Fruit fly (Drosophila melanogaster): Measurements from ENCODE around the gene CG9016.

dm6 chr2L:5876474-5877067, 46.9 kb downstream of the CG9016 start:
- no peak for TF ChIP-seq CG8478 (optimal IDR thresholded peaks at IDR 0.05)
- no peak for TF ChIP-seq CTCF (optimal IDR thresholded peaks at IDR 0.05)

Measured in S2 (cell line).